Worm (Caenorhabditis elegans): Measurements from ENCODE around the gene K07D4.6.

K07D4.6 gene

ce11 chrII:4018617-4019016, at the start of gene K07D4.6:
K07D4.6 (minus strand) TSS chrII:4018717.
- TF ChIP-seq unc-62 (GFP tag; optimal IDR thresholded peaks at IDR 0.05), result no peak

ce11 chrII:4068141-4068540, 49.6 kb upstream of the K07D4.6 start:
- no peak for TF ChIP-seq unc-62 (GFP tag; optimal IDR thresholded peaks at IDR 0.05)

ce11 chrII:4067258-4067657, 48.7 kb upstream of the K07D4.6 start, which contains the start of gene W06A11.1:
W06A11.1 (plus strand) TSS chrII:4067558.
- no peak for TF ChIP-seq unc-62 (GFP tag; optimal IDR thresholded peaks at IDR 0.05)

- no peak for TF ChIP-seq unc-62 (GFP tag; optimal IDR thresholded peaks at IDR 0.05)
Observed at ce11 chrII:4063997-4064396, 45.5 kb upstream of the K07D4.6 start, which contains the start of gene fbxb-118. fbxb-118 (minus strand) TSS chrII:4064097.

ce11 chrII:4062477-4062876, 44.0 kb upstream of the K07D4.6 start, which contains the start of gene gadr-4:
gadr-4 (minus strand) TSS chrII:4062577.
- no peak for TF ChIP-seq unc-62 (GFP tag; optimal IDR thresholded peaks at IDR 0.05)

- no peak for TF ChIP-seq unc-62 (GFP tag; optimal IDR thresholded peaks at IDR 0.05)
Observed at ce11 chrII:4045396-4045795, 26.9 kb upstream of the K07D4.6 start, which contains the start of gene K07D4.2. K07D4.2 (minus strand) TSS chrII:4045496.

- no peak for TF ChIP-seq unc-62 (GFP tag; optimal IDR thresholded peaks at IDR 0.05)
Observed at ce11 chrII:4044349-4044748, 25.8 kb upstream of the K07D4.6 start, which contains the start of gene rpn-11. rpn-11 (minus strand) TSS chrII:4044546.

- no peak for TF ChIP-seq unc-62 (GFP tag; optimal IDR thresholded peaks at IDR 0.05)
Observed at ce11 chrII:4042696-4043095, 24.2 kb upstream of the K07D4.6 start.

ce11 chrII:4040066-4040465, 21.5 kb upstream of the K07D4.6 start:
- no peak for TF ChIP-seq unc-62 (GFP tag; optimal IDR thresholded peaks at IDR 0.05)

- no peak for TF ChIP-seq unc-62 (GFP tag; optimal IDR thresholded peaks at IDR 0.05)
Observed at ce11 chrII:4038541-4038940, 20.0 kb upstream of the K07D4.6 start, which contains the start of gene pqn-48. pqn-48 (plus strand) TSS chrII:4038884.

ce11 chrII:4032293-4032692, 13.8 kb upstream of the K07D4.6 start, which contains the start of gene K07D4.4:
K07D4.4 (minus strand) TSS chrII:4032393.
- no peak for TF ChIP-seq unc-62 (GFP tag; optimal IDR thresholded peaks at IDR 0.05)

- no peak for TF ChIP-seq unc-62 (GFP tag; optimal IDR thresholded peaks at IDR 0.05)
Observed at ce11 chrII:4028276-4028675, 9.8 kb upstream of the K07D4.6 start, which contains the start of gene K07D4.9. K07D4.9 (plus strand) TSS chrII:4028576.

ce11 chrII:4025462-4025861, 6.9 kb upstream of the K07D4.6 start, which contains the start of gene K07D4.5:
K07D4.5 (minus strand) TSS chrII:4025562.
- no peak for TF ChIP-seq unc-62 (GFP tag; optimal IDR thresholded peaks at IDR 0.05)

ce11 chrII:4011518-4011917, 7.0 kb downstream of the K07D4.6 start:
- TF ChIP-seq unc-62 (GFP tag; optimal IDR thresholded peaks at IDR 0.05), result no peak

ce11 chrII:4007972-4008371, 10.5 kb downstream of the K07D4.6 start:
- no peak for TF ChIP-seq unc-62 (GFP tag; optimal IDR thresholded peaks at IDR 0.05)

- TF ChIP-seq unc-62 (GFP tag; optimal IDR thresholded peaks at IDR 0.05), result no peak
Observed at ce11 chrII:4004614-4005013, 13.9 kb downstream of the K07D4.6 start, which contains the start of gene ephx-1. ephx-1 (plus strand) TSS chrII:4004914.

ce11 chrII:4002134-4002533, 16.4 kb downstream of the K07D4.6 start:
- TF ChIP-seq unc-62 (GFP tag; optimal IDR thresholded peaks at IDR 0.05), result no peak

ce11 chrII:4000430-4000829, 18.1 kb downstream of the K07D4.6 start:
- TF ChIP-seq unc-62 (GFP tag; optimal IDR thresholded peaks at IDR 0.05), result no peak

All from whole organism, dauer.